Worm (Caenorhabditis elegans) whole organism, early embryonic: ENCODE data around the gene K08F4.3.

Experiments used
- B0310.2 ChIP-seq: sonication (generic microtip); optimal IDR thresholded peaks from 2 replicates; lab custom pipeline; 2016; ENCODE audit warnings: mild to moderate bottlenecking, missing genetic modification characterization, missing compliant biosample characterization
- F13C5.2 ChIP-seq: sonication (generic microtip); optimal IDR thresholded peaks from 2 replicates; lab custom pipeline; 2017; ENCODE audit warnings: mild to moderate bottlenecking, missing genetic modification characterization, inconsistent platforms, missing compliant biosample characterization
- aly-1 ChIP-seq: sonication (generic microtip); optimal IDR thresholded peaks from 2 replicates; lab custom pipeline; 2016; ENCODE audit warnings: missing genetic modification characterization, missing compliant biosample characterization
- ama-1 ChIP-seq: fragments of 150-350 bp; optimal IDR thresholded peaks from 2 replicates; lab custom pipeline; 2014
- ceh-13 ChIP-seq: fragments of 200-800 bp; sonication (Bioruptor generic); optimal IDR thresholded peaks from 2 replicates; lab custom pipeline; 2018; ENCODE audit warnings: mild to moderate bottlenecking, missing genetic modification characterization, missing compliant biosample characterization
- ceh-36 ChIP-seq: sonication (generic microtip); optimal IDR thresholded peaks from 2 replicates; lab custom pipeline; 2016; ENCODE audit warnings: missing genetic modification characterization, inconsistent platforms, missing compliant biosample characterization
- ets-7 ChIP-seq: sonication (generic microtip); optimal IDR thresholded peaks from 2 replicates; lab custom pipeline; 2016; ENCODE audit warnings: missing genotype, missing genetic modification characterization, missing compliant biosample characterization
- flt-1 ChIP-seq: fragments of 200-800 bp; sonication (Bioruptor generic); IDR thresholded peaks from 2 replicates; pipeline ENCODE4 v1.3.6; 2022; ENCODE audit warnings: missing genetic modification characterization, missing compliant biosample characterization
- hmbx-1 ChIP-seq: sonication (generic microtip); optimal IDR thresholded peaks from 2 replicates; lab custom pipeline; 2016; ENCODE audit warnings: mild to moderate bottlenecking, missing genetic modification characterization, missing compliant biosample characterization
- hmg-4 ChIP-seq: fragments of 200-800 bp; sonication (Bioruptor generic); optimal IDR thresholded peaks from 2 replicates; lab custom pipeline; 2018; ENCODE audit warnings: mild to moderate bottlenecking, missing genetic modification characterization, missing compliant biosample characterization
- hnd-1 ChIP-seq: sonication (generic microtip); optimal IDR thresholded peaks from 2 replicates; lab custom pipeline; 2016; ENCODE audit warnings: missing genetic modification characterization, missing compliant biosample characterization
- pes-1 ChIP-seq: fragments of 200-800 bp; sonication (Bioruptor generic); IDR thresholded peaks from 2 replicates; pipeline ENCODE4 v1.3.6; 2022; ENCODE audit warnings: missing genetic modification reagents, missing genetic modification characterization, missing compliant biosample characterization
- scrt-1 ChIP-seq: fragments of 200-800 bp; sonication (Bioruptor generic); IDR thresholded peaks from 2 replicates; pipeline ENCODE4 v1.3.6; 2022; ENCODE audit warnings: missing genetic modification characterization, missing compliant biosample characterization
- sea-1 ChIP-seq: fragments of 200-800 bp; sonication (Bioruptor generic); conservative IDR thresholded peaks from 2 replicates; pipeline ENCODE4 v1.3.6; 2022; ENCODE audit warnings: missing genetic modification characterization, missing compliant biosample characterization
- tbx-11 ChIP-seq: fragments of 200-800 bp; sonication (Bioruptor generic); IDR thresholded peaks from 2 replicates; pipeline ENCODE4 v1.3.6; 2022; ENCODE audit warnings: missing genetic modification characterization, missing compliant biosample characterization
- tbx-37 ChIP-seq: fragments of 200-800 bp; sonication (Bioruptor generic); conservative IDR thresholded peaks from 2 replicates; pipeline ENCODE4 v1.3.6; 2022; ENCODE audit warnings: missing genetic modification reagents, missing genetic modification characterization, missing compliant biosample characterization
- tra-4 ChIP-seq: sonication (generic microtip); optimal IDR thresholded peaks from 2 replicates; lab custom pipeline; 2017; ENCODE audit warnings: missing genetic modification characterization, missing compliant biosample characterization

K08F4.3 gene

DNA sequence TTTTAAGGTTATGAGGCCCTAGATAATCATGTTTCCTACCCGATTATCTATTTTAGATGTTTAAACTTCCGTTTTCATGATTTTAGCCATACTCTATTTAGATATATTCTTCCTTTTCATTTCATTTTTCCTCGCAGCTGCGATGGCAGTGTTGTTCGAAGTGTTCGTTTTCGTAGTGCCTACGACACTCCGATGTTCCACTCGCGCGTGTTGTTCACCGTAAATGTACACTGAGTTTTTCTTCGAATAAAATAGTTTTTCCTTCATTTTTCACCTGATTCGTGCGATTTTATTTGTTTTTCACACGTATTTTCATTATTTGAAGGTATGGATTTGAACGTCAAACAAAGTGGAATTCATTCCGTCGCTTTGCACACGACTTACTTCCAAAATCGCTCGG is 32.2 kb upstream of the K08F4.3 start, which contains the start of gene dis-3:
Gene dis-3 (plus strand): TSS at position 322 of the 400 bp plus-strand sequence.
- no peak for TF ChIP-seq B0310.2 (tag; lab: Kevin White, UChicago)
- no peak for TF ChIP-seq hmbx-1
- TF ChIP-seq hnd-1, result no peak
- TF ChIP-seq pes-1 (GFP tag; lab: Robert Waterston, UW), result no peak
- TF ChIP-seq ceh-13, result no peak
- no peak for TF ChIP-seq flt-1 (GFP tag; lab: Robert Waterston, UW)
- no peak for TF ChIP-seq tbx-37
- no peak for TF ChIP-seq tra-4 (tag; lab: Kevin White, UChicago)
- TF ChIP-seq hmg-4 (GFP tag; lab: Kevin White, UChicago), result no peak
- no peak for TF ChIP-seq ceh-36 (tag; lab: Kevin White, UChicago)
- no peak for TF ChIP-seq scrt-1
- no peak for TF ChIP-seq ets-7
- no peak for TF ChIP-seq tbx-11 (GFP tag; lab: Robert Waterston, UW)

DNA sequence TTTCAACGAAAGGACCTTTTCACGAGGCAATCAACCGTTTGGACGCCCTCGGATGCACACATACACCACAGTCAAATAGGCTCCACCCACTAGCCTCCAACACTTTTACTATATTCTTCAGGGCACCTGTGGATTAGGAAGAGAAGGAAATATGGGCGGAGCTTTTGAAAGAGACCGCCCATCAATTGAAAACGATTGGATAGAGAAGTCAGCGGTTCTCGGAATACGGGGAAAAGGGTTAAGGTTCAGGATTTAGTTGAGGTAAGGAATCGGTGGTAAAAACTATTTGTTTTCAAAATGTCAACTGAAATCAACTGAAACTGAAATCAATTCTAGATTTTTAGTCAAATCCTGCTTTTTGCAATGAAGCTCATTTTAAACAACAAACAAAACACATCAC is 18.6 kb upstream of the K08F4.3 start, which contains the start of gene egl-38:
Gene egl-38 (minus strand): TSS at position 101 of the 400 bp plus-strand sequence.
- TF ChIP-seq hmbx-1 (no peak), F13C5.2 (tag; lab: Kevin White, UChicago) (no peak), tbx-11 (GFP tag; lab: Robert Waterston, UW) (no peak), tra-4 (tag; lab: Kevin White, UChicago) (no peak), scrt-1 (no peak), ets-7 (no peak), ceh-36 (tag; lab: Kevin White, UChicago) (no peak), hmg-4 (GFP tag; lab: Kevin White, UChicago) (no peak), hnd-1 (no peak), aly-1 (tag; lab: Kevin White, UChicago) (no peak), sea-1 (no peak), pes-1 (GFP tag; lab: Robert Waterston, UW) (no peak), B0310.2 (tag; lab: Kevin White, UChicago) (no peak), ceh-13 (no peak), ama-1 (no peak), flt-1 (GFP tag; lab: Robert Waterston, UW) (no peak), tbx-37 (no peak)

ce11 chrIV:10110870-10111269 is 18.2 kb upstream of the K08F4.3 start:
- TF ChIP-seq tbx-11 (GFP tag; lab: Robert Waterston, UW), result no peak
- no peak for TF ChIP-seq aly-1 (tag; lab: Kevin White, UChicago)
- no peak for TF ChIP-seq tbx-37
- no peak for TF ChIP-seq flt-1 (GFP tag; lab: Robert Waterston, UW)
- TF ChIP-seq hmbx-1, result no peak
- TF ChIP-seq ceh-36 (tag; lab: Kevin White, UChicago), result no peak
- no peak for TF ChIP-seq sea-1
- no peak for TF ChIP-seq ama-1
- TF ChIP-seq pes-1 (GFP tag; lab: Robert Waterston, UW), result no peak
- no peak for TF ChIP-seq tra-4 (tag; lab: Kevin White, UChicago)
- TF ChIP-seq hmg-4 (GFP tag; lab: Kevin White, UChicago), result no peak

- TF ChIP-seq pes-1 (GFP tag; lab: Robert Waterston, UW) (no peak), hmbx-1 (no peak), scrt-1 (no peak), tra-4 (tag; lab: Kevin White, UChicago) (no peak), aly-1 (tag; lab: Kevin White, UChicago) (no peak), B0310.2 (tag; lab: Kevin White, UChicago) (no peak), flt-1 (GFP tag; lab: Robert Waterston, UW) (no peak), ets-7 (no peak), ceh-13 (no peak), hmg-4 (GFP tag; lab: Kevin White, UChicago) (no peak)
Measured at ce11 chrIV:10111441-10111840, 17.6 kb upstream of the K08F4.3 start, which contains the start of gene spch-1. spch-1 (minus strand) TSS chrIV:10111541.

ce11 chrIV:10112570-10112969 is 16.5 kb upstream of the K08F4.3 start, which contains the start of gene nsph-3.2:
nsph-3.2 (plus strand) TSS chrIV:10112870.
- no peak for TF ChIP-seq sea-1
- no peak for TF ChIP-seq pes-1 (GFP tag; lab: Robert Waterston, UW)
- no peak for TF ChIP-seq tra-4 (tag; lab: Kevin White, UChicago)
- TF ChIP-seq tbx-11 (GFP tag; lab: Robert Waterston, UW), result no peak
- no peak for TF ChIP-seq ama-1
- no peak for TF ChIP-seq tbx-37
- no peak for TF ChIP-seq hmbx-1
- TF ChIP-seq hmg-4 (GFP tag; lab: Kevin White, UChicago), result no peak

ce11 chrIV:10115142-10115541 is 13.9 kb upstream of the K08F4.3 start, which contains the start of gene C04G2.10:
C04G2.10 (plus strand) TSS chrIV:10115442.
- TF ChIP-seq hmg-4 (GFP tag; lab: Kevin White, UChicago), result no peak
- TF ChIP-seq ceh-36 (tag; lab: Kevin White, UChicago), result no peak
- no peak for TF ChIP-seq flt-1 (GFP tag; lab: Robert Waterston, UW)
- no peak for TF ChIP-seq sea-1

- no peak for TF ChIP-seq tbx-11 (GFP tag; lab: Robert Waterston, UW)
- no peak for TF ChIP-seq scrt-1
- TF ChIP-seq B0310.2 (tag; lab: Kevin White, UChicago), result no peak
- no peak for TF ChIP-seq hnd-1
- no peak for TF ChIP-seq F13C5.2 (tag; lab: Kevin White, UChicago)
- TF ChIP-seq aly-1 (tag; lab: Kevin White, UChicago), result no peak
Measured at ce11 chrIV:10116765-10117164, 12.3 kb upstream of the K08F4.3 start.

DNA sequence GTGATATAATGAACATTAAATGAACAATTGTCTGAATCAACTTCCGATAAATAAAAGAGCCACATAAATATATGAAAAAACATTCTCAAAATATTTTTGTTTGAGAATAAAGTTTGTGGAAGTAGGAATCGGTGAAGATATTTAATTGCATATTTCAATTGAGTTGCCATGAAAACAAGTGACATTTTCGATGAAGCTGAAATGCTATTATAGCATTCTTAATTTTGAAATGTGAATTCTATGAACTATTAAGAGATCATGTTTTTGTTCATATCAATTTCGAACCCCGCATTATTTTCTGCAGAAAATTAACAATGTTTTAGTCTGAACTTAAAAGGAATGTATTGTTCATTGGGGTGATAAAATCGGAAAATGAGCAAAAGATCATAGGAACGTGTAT is 6.9 kb upstream of the K08F4.3 start, which contains the start of gene irld-21:
Gene irld-21 (minus strand): TSS at position 101 of the 400 bp plus-strand sequence.
- no peak for TF ChIP-seq hnd-1
- no peak for TF ChIP-seq ama-1
- TF ChIP-seq ceh-36 (tag; lab: Kevin White, UChicago), result no peak
- TF ChIP-seq tbx-11 (GFP tag; lab: Robert Waterston, UW), result no peak
- no peak for TF ChIP-seq F13C5.2 (tag; lab: Kevin White, UChicago)
- no peak for TF ChIP-seq flt-1 (GFP tag; lab: Robert Waterston, UW)
- no peak for TF ChIP-seq B0310.2 (tag; lab: Kevin White, UChicago)
- TF ChIP-seq ceh-13, result no peak
